Fruit fly (Drosophila melanogaster) whole organism, embryonic: ENCODE results near the gene Cpsf5.
A peak's percentile ranks its signal among the peaks of the same experiment; 100 is the strongest.

Experiments
- Asciz ChIP-seq: fragments of 200-800 bp; sonication (Bioruptor generic); optimal IDR thresholded peaks from 2 replicates; lab custom pipeline; 2017; ENCODE audit warnings: missing biosample characterization, mild to moderate bottlenecking, missing genetic modification characterization, missing genetic modification reagents
- CG10267 ChIP-seq: fragments of 200-800 bp; sonication (Bioruptor generic); optimal IDR thresholded peaks from 2 replicates; lab custom pipeline; 2018; ENCODE audit warnings: missing biosample characterization, mild to moderate bottlenecking, missing genetic modification characterization, moderate library complexity
- CG10366 ChIP-seq: fragments of 200-800 bp; sonication (Bioruptor generic); IDR thresholded peaks from 2 replicates; pipeline ENCODE4 v1.3.6; 2022; ENCODE audit warnings: missing biosample characterization, missing genetic modification characterization
- CG12769 ChIP-seq: fragments of 200-800 bp; sonication (Bioruptor generic); optimal IDR thresholded peaks from 2 replicates; lab custom pipeline; 2019; ENCODE audit warnings: missing biosample characterization, mild to moderate bottlenecking, missing genetic modification characterization, moderate library complexity
- CG18262 ChIP-seq: fragments of 200-800 bp; optimal IDR thresholded peaks from 3 replicates; lab custom pipeline; 2019; ENCODE audit warnings: missing biosample characterization, mild to moderate bottlenecking, missing genetic modification characterization, moderate library complexity
- CG3407 ChIP-seq: fragments of 200-800 bp; sonication (Bioruptor generic); optimal IDR thresholded peaks from 2 replicates; lab custom pipeline; 2018; ENCODE audit warnings: missing biosample characterization, mild to moderate bottlenecking, missing genetic modification characterization
- CG3847 ChIP-seq: fragments of 200-800 bp; sonication (Bioruptor generic); IDR thresholded peaks from 2 replicates; pipeline ENCODE4 v1.3.6; 2022; ENCODE audit warnings: missing biosample characterization, missing genetic modification characterization
- CG4854 ChIP-seq: fragments of 200-800 bp; sonication (Bioruptor generic); optimal IDR thresholded peaks from 2 replicates; lab custom pipeline; 2016; ENCODE audit warnings: missing biosample characterization, missing genetic modification characterization, inconsistent platforms
- CG5180 ChIP-seq: fragments of 200-800 bp; sonication (Bioruptor generic); optimal IDR thresholded peaks from 3 replicates; lab custom pipeline; 2017; ENCODE audit warnings: missing biosample characterization, missing genetic modification characterization, mild to moderate bottlenecking, moderate library complexity, missing genetic modification reagents
- CG6175 ChIP-seq: fragments of 200-800 bp; sonication (Bioruptor generic); IDR thresholded peaks from 3 replicates; pipeline ENCODE4 v1.3.6; 2022; ENCODE audit warnings: missing biosample characterization, missing genetic modification characterization
- CG7271 ChIP-seq: fragments of 200-800 bp; sonication (Bioruptor generic); optimal IDR thresholded peaks from 2 replicates; lab custom pipeline; 2018; ENCODE audit warnings: missing biosample characterization, mild to moderate bottlenecking, missing genetic modification characterization, moderate library complexity
- CG8359 ChIP-seq: fragments of 200-800 bp; sonication (Bioruptor generic); optimal IDR thresholded peaks from 2 replicates; lab custom pipeline; 2017; ENCODE audit warnings: missing biosample characterization, mild to moderate bottlenecking, missing genetic modification characterization, borderline replicate concordance
- CG9817 ChIP-seq: fragments of 200-800 bp; sonication (Bioruptor generic); optimal IDR thresholded peaks from 2 replicates; lab custom pipeline; 2018; ENCODE audit warnings: missing biosample characterization, mild to moderate bottlenecking, missing genetic modification characterization, moderate library complexity
- Dbx ChIP-seq: fragments of 200-800 bp; sonication (Bioruptor generic); IDR thresholded peaks from 3 replicates; pipeline ENCODE4 v1.3.6; 2022; ENCODE audit warnings: missing biosample characterization, missing genetic modification characterization
- Dek ChIP-seq: fragments of 200-800 bp; sonication (Bioruptor generic); optimal IDR thresholded peaks from 3 replicates; lab custom pipeline; 2019; ENCODE audit warnings: missing biosample characterization, mild to moderate bottlenecking, missing genetic modification characterization, moderate library complexity
- Dll ChIP-seq: fragments of 200-800 bp; sonication (Bioruptor generic); IDR thresholded peaks from 4 replicates; pipeline ENCODE4 v1.3.6; 2022; ENCODE audit warnings: missing biosample characterization, missing genetic modification characterization; ENCODE audit not compliant: partially characterized antibody
- Doc3 ChIP-seq: fragments of 200-800 bp; sonication (Bioruptor generic); IDR thresholded peaks from 3 replicates; pipeline ENCODE4 v1.3.6; 2022; ENCODE audit warnings: missing biosample characterization, missing genetic modification characterization; ENCODE audit not compliant: partially characterized antibody
- HLH3B ChIP-seq: fragments of 200-800 bp; sonication (Bioruptor generic); IDR thresholded peaks from 2 replicates; pipeline ENCODE4 v1.3.6; 2022; ENCODE audit warnings: missing biosample characterization, missing genetic modification characterization
- HLH54F ChIP-seq: fragments of 200-800 bp; sonication (Bioruptor generic); optimal IDR thresholded peaks from 3 replicates; lab custom pipeline; 2016; ENCODE audit warnings: missing biosample characterization, missing genetic modification characterization
- HLHmδ ChIP-seq: fragments of 200-800 bp; sonication (Bioruptor generic); optimal IDR thresholded peaks from 2 replicates; lab custom pipeline; 2018; ENCODE audit warnings: missing biosample characterization, mild to moderate bottlenecking, missing genetic modification characterization, moderate library complexity
- Hmx ChIP-seq: fragments of 200-800 bp; sonication (Bioruptor generic); optimal IDR thresholded peaks from 2 replicates; lab custom pipeline; 2016; ENCODE audit warnings: missing biosample characterization, missing genetic modification characterization
- Hsf ChIP-seq: fragments of 200-800 bp; sonication (Bioruptor generic); optimal IDR thresholded peaks from 3 replicates; lab custom pipeline; 2016; ENCODE audit warnings: missing biosample characterization, missing genetic modification characterization
- Kr ChIP-seq: fragments of 200-800 bp; sonication (Bioruptor generic); optimal IDR thresholded peaks from 2 replicates; lab custom pipeline; 2017; ENCODE audit warnings: missing biosample characterization, mild to moderate bottlenecking, missing genetic modification characterization
- MBD-R2 ChIP-seq: fragments of 200-800 bp; sonication (Bioruptor generic); IDR thresholded peaks from 2 replicates; pipeline ENCODE4 v1.3.6; 2022; ENCODE audit warnings: missing biosample characterization, missing genetic modification characterization
- NK7.1 ChIP-seq: fragments of 200-800 bp; sonication (Bioruptor generic); optimal IDR thresholded peaks from 3 replicates; lab custom pipeline; 2016; ENCODE audit warnings: missing biosample characterization, missing genetic modification characterization
- Poxn ChIP-seq: fragments of 200-800 bp; sonication (Bioruptor generic); IDR thresholded peaks from 2 replicates; pipeline ENCODE4 v1.3.6; 2022; ENCODE audit warnings: missing biosample characterization, missing genetic modification characterization
- Scr ChIP-seq: fragments of 200-800 bp; sonication (Bioruptor generic); IDR thresholded peaks from 2 replicates; pipeline ENCODE4 v1.3.6; 2022; ENCODE audit warnings: missing biosample characterization, missing genetic modification characterization; ENCODE audit not compliant: partially characterized antibody
- Side ChIP-seq: fragments of 200-800 bp; sonication (Bioruptor generic); optimal IDR thresholded peaks from 2 replicates; lab custom pipeline; 2016; ENCODE audit warnings: missing biosample characterization, missing genetic modification characterization
- abd-A ChIP-seq: fragments of 200-800 bp; sonication (Bioruptor generic); optimal IDR thresholded peaks from 3 replicates; lab custom pipeline; 2019; ENCODE audit warnings: missing biosample characterization, mild to moderate bottlenecking, missing genetic modification characterization, moderate library complexity
- amos ChIP-seq: fragments of 200-800 bp; sonication (Bioruptor generic); IDR thresholded peaks from 2 replicates; pipeline ENCODE4 v1.3.6; 2022; ENCODE audit warnings: missing biosample characterization, missing genetic modification characterization; ENCODE audit not compliant: partially characterized antibody
- az2 ChIP-seq: fragments of 200-800 bp; sonication (Bioruptor generic); optimal IDR thresholded peaks from 3 replicates; lab custom pipeline; 2016; ENCODE audit warnings: missing biosample characterization, missing genetic modification characterization
- br ChIP-seq: fragments of >200 bp; optimal IDR thresholded peaks from 2 replicates; lab custom pipeline; 2017
- chinmo ChIP-seq: fragments of 200-800 bp; sonication (Bioruptor generic); IDR thresholded peaks from 4 replicates; pipeline ENCODE4 v1.3.6; 2022; ENCODE audit warnings: missing biosample characterization, missing genetic modification characterization; ENCODE audit not compliant: partially characterized antibody
- croc ChIP-seq: fragments of 200-800 bp; sonication (Bioruptor generic); conservative IDR thresholded peaks from 3 replicates; pipeline ENCODE4 v1.3.6; 2022; ENCODE audit warnings: missing biosample characterization, missing genetic modification characterization
- crol ChIP-seq: fragments of 200-800 bp; sonication (Bioruptor generic); IDR thresholded peaks from 2 replicates; pipeline ENCODE4 v1.3.6; 2022; ENCODE audit warnings: missing biosample characterization, missing genetic modification characterization
- dm ChIP-seq: fragments of 200-800 bp; sonication (Bioruptor generic); optimal IDR thresholded peaks from 3 replicates; lab custom pipeline; 2016; ENCODE audit warnings: missing biosample characterization, missing genetic modification characterization
- fu2 ChIP-seq: fragments of 200-800 bp; sonication (Bioruptor generic); optimal IDR thresholded peaks from 2 replicates; lab custom pipeline; 2016; ENCODE audit warnings: missing biosample characterization, missing genetic modification characterization
- gt ChIP-seq: fragments of 200-800 bp; sonication (Bioruptor generic); IDR thresholded peaks from 2 replicates; pipeline ENCODE4 v1.3.6; 2022; ENCODE audit warnings: missing biosample characterization, missing genetic modification characterization
- insv ChIP-seq, 2 experiments: fragments of 200-800 bp; sonication (Bioruptor generic); optimal IDR thresholded peaks; 3 replicates each; lab custom pipeline; 2016 to 2018; ENCODE audit warnings: missing biosample characterization in 2 of 2, missing genetic modification characterization in 2 of 2
- kah ChIP-seq: fragments of 200-800 bp; sonication (Bioruptor generic); optimal IDR thresholded peaks from 2 replicates; lab custom pipeline; 2018; ENCODE audit warnings: missing biosample characterization, mild to moderate bottlenecking, missing genetic modification characterization
- kay ChIP-seq: fragments of 200-800 bp; sonication (Bioruptor generic); optimal IDR thresholded peaks from 2 replicates; lab custom pipeline; 2016; ENCODE audit warnings: missing biosample characterization, missing genetic modification characterization
- kni ChIP-seq: fragments of 200-800 bp; sonication (Bioruptor generic); optimal IDR thresholded peaks from 3 replicates; lab custom pipeline; 2017; ENCODE audit warnings: mild to moderate bottlenecking, missing biosample characterization, missing genetic modification reagents, missing genetic modification characterization
- mam ChIP-seq: fragments of 200-800 bp; sonication (Bioruptor generic); optimal IDR thresholded peaks from 3 replicates; lab custom pipeline; 2016; ENCODE audit warnings: missing biosample characterization, missing genetic modification characterization
- p53 ChIP-seq: fragments of 200-800 bp; sonication (Bioruptor generic); optimal IDR thresholded peaks from 2 replicates; lab custom pipeline; 2016; ENCODE audit warnings: missing biosample characterization, missing genetic modification characterization
- prd ChIP-seq, 3 experiments: fragments of >200 bp in 2 of 3; fragments of 200-800 bp in 1 of 3; sonication (Bioruptor generic) in 1 of 3; optimal IDR thresholded peaks in 2 of 3; IDR thresholded peaks in 1 of 3; 2 replicates in 2 of 3; 3 replicates in 1 of 3; pipeline versions ENCODE4 v1.3.6 to Lab custom; 2017 to 2022; ENCODE audit warnings: missing biosample characterization in 1 of 3, missing genetic modification characterization in 1 of 3
- schlank ChIP-seq: fragments of 200-800 bp; sonication (Bioruptor generic); optimal IDR thresholded peaks from 2 replicates; lab custom pipeline; 2018; ENCODE audit warnings: missing biosample characterization, mild to moderate bottlenecking, missing genetic modification characterization
- sim ChIP-seq: fragments of 200-800 bp; sonication (Bioruptor generic); IDR thresholded peaks from 2 replicates; pipeline ENCODE4 v1.3.6; 2022; ENCODE audit warnings: missing biosample characterization, missing genetic modification characterization
- sob ChIP-seq: fragments of 200-800 bp; sonication (Bioruptor generic); IDR thresholded peaks from 2 replicates; pipeline ENCODE4 v1.3.6; 2022; ENCODE audit warnings: missing biosample characterization, missing genetic modification characterization

Cpsf5 gene

DNA sequence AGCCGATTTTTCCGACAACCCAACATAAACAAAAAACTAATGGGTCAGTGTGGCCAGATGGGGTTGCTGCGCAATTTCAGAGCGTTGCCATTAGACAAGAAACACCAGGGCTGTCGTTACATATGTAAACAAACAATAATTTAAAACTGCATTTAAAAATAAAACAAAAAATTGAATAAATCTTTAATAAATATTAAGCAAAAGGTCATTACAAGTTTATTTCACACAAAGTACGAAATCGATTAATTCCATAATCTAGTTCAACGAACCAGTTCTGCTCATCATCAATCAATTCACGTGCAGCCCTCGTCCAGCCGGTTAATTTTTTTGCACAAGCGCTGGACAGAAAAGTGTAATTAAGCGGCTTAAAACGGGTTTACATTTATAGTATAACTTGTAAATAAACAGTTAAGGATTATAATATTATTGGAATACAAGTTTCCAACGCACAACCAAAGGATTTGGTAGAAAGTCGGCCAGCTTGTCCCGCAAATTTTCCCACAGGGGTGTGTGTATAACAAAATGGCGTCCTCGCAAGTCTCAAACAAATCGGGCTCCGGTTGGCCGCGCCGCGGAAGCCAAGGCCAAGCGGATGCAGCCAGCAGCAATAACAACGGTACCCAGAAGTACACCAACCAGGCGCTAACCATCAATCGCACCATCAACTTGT is at the start of gene Cpsf5, which contains the start of gene CG4022 (continued):
- peak; percentile 44 for TF ChIP-seq Hmx (GFP tag; lab: Kevin White, UChicago)
- peak; percentile 30 for TF ChIP-seq dm
- TF ChIP-seq kay (GFP tag; lab: Kevin White, UChicago), result peak; percentile 71
- peak; percentile 19; the same call in 1 of the 3 replicates for TF ChIP-seq CG6175
- peak; percentile 63 for TF ChIP-seq schlank (tag; lab: Kevin White, UChicago)
- TF ChIP-seq Doc3 (GFP tag; lab: Robert Waterston, UW), result no peak
- TF ChIP-seq CG10267 (tag; lab: Kevin White, UChicago), result peak; percentile 81
- no peak for TF ChIP-seq Kr (GFP tag; lab: Kevin White, UChicago)
- TF ChIP-seq mam (GFP tag; lab: Kevin White, UChicago), result peak; percentile 73
- peak; percentile 90 for TF ChIP-seq CG9817 (tag; lab: Kevin White, UChicago)
- peak; percentile 84 for TF ChIP-seq MBD-R2
- TF ChIP-seq p53, result no peak
- peak; percentile 62 for TF ChIP-seq CG4854 (GFP tag; lab: Kevin White, UChicago)
- peak; percentile 75 for TF ChIP-seq HLH54F
- TF ChIP-seq Side (GFP tag; lab: Kevin White, UChicago), result peak; percentile 34
- peak; percentile 84 for TF ChIP-seq CG18262
- no peak for TF ChIP-seq br (lab: Kevin White, UChicago)
- peak in 1 of 2 experiments; percentile 66 for TF ChIP-seq insv (GFP tag; optimal IDR thresholded peaks at IDR 0.05; lab: Kevin White, UChicago)
- peak; percentile 52 for TF ChIP-seq Asciz (GFP tag; lab: Kevin White, UChicago)
- TF ChIP-seq CG3407 (GFP tag; lab: Kevin White, UChicago), result peak; percentile 68
- TF ChIP-seq NK7.1 (GFP tag; lab: Kevin White, UChicago), result no peak
- peak; percentile 40; the same call in 1 of the 2 replicates for TF ChIP-seq gt (GFP tag; lab: Robert Waterston, UW)
- peak; percentile 87 for TF ChIP-seq sob (GFP tag; lab: Robert Waterston, UW)
- TF ChIP-seq CG10366 (GFP tag; lab: Robert Waterston, UW), result peak; percentile 86
- peak; percentile 41; the same call in 1 of the 2 replicates for TF ChIP-seq Scr (GFP tag; lab: Robert Waterston, UW)
- no peak for TF ChIP-seq fu2
- no peak for TF ChIP-seq HLHmδ (GFP tag; lab: Kevin White, UChicago)
- peak; percentile 85 for TF ChIP-seq Hsf (GFP tag; lab: Kevin White, UChicago)
- TF ChIP-seq Dbx (GFP tag; lab: Robert Waterston, UW), result peak; percentile 93
- TF ChIP-seq CG3847 (GFP tag; lab: Robert Waterston, UW), result peak; percentile 88
- peak; percentile 73 for TF ChIP-seq croc (GFP tag; lab: Robert Waterston, UW)
- TF ChIP-seq Dll (GFP tag; lab: Robert Waterston, UW), result peak; percentile 50
- no peak for TF ChIP-seq CG5180 (GFP tag; lab: Kevin White, UChicago)
- TF ChIP-seq crol (GFP tag; lab: Robert Waterston, UW), result no peak
- peak; percentile 71 for TF ChIP-seq CG12769 (tag; lab: Kevin White, UChicago)
- no peak for TF ChIP-seq sim (GFP tag; lab: Robert Waterston, UW)
- TF ChIP-seq chinmo (GFP tag; lab: Robert Waterston, UW), result 0 out of 4 replicates have a peak, but pooled peaks have one; percentile 26
- peak; percentile 97 for TF ChIP-seq abd-A (tag; lab: Kevin White, UChicago)
- peak; percentile 48; the same call in 1 of the 2 replicates for TF ChIP-seq amos (GFP tag; lab: Robert Waterston, UW)
- TF ChIP-seq kni (GFP tag; lab: Kevin White, UChicago), result peak; percentile 93
- TF ChIP-seq prd (optimal IDR thresholded peaks at IDR 0.05; lab: Kevin White, UChicago), result no peak
- peak; percentile 84 for TF ChIP-seq prd (GFP tag; IDR thresholded peaks at IDR 0.05; lab: Robert Waterston, UW)
- TF ChIP-seq CG7271, result peak; percentile 67
- TF ChIP-seq kah, result peak; percentile 22
- TF ChIP-seq az2 (GFP tag; lab: Kevin White, UChicago), result peak; percentile 85
- TF ChIP-seq CG8359 (GFP tag; lab: Kevin White, UChicago), result no peak
- TF ChIP-seq Poxn (GFP tag; lab: Robert Waterston, UW), result peak; percentile 56; the same call in 1 of the 2 replicates
- peak; percentile 84 for TF ChIP-seq HLH3B (GFP tag; lab: Robert Waterston, UW)
- TF ChIP-seq Dek (tag; lab: Kevin White, UChicago), result peak; percentile 83
